Fruit fly (Drosophila melanogaster) whole organism, wandering third instar larva: ENCODE measurements around the gene CG14262.

Source experiments
- Abd-B ChIP-seq: fragments of >200 bp; optimal IDR thresholded peaks from 2 replicates; lab custom pipeline; 2017; ENCODE audit warnings: missing biosample characterization, missing genetic modification characterization
- CG32264 ChIP-seq: fragments of 200-800 bp; sonication (Bioruptor generic); optimal IDR thresholded peaks from 2 replicates; lab custom pipeline; 2016; ENCODE audit warnings: missing biosample characterization, missing genetic modification characterization
- CG9705 ChIP-seq: fragments of 200-800 bp; sonication (Bioruptor generic); optimal IDR thresholded peaks from 2 replicates; lab custom pipeline; 2018; ENCODE audit warnings: missing biosample characterization, mild to moderate bottlenecking, missing genetic modification characterization
- CrebA ChIP-seq: fragments of 200-800 bp; sonication (Bioruptor generic); optimal IDR thresholded peaks from 2 replicates; lab custom pipeline; 2016; ENCODE audit warnings: missing biosample characterization, mild to moderate bottlenecking, missing genetic modification characterization, borderline replicate concordance
- Dfd ChIP-seq: fragments of >200 bp; optimal IDR thresholded peaks from 2 replicates; lab custom pipeline; 2017; ENCODE audit warnings: missing biosample characterization, missing genetic modification characterization
- Dif ChIP-seq: fragments of 200-275, 200-300 bp; sonication (Bioruptor generic); optimal IDR thresholded peaks from 2 replicates; lab custom pipeline; 2018; ENCODE audit warnings: missing biosample characterization, missing genetic modification characterization; ENCODE audit not compliant: partially characterized antibody
- GATAd ChIP-seq: sonication (Bioruptor generic); optimal IDR thresholded peaks from 2 replicates; lab custom pipeline; 2016; ENCODE audit warnings: missing biosample characterization, missing genetic modification characterization
- HLH106 ChIP-seq: fragments of 200-800 bp; optimal IDR thresholded peaks from 3 replicates; lab custom pipeline; 2019; ENCODE audit warnings: missing biosample characterization, mild to moderate bottlenecking, missing genetic modification characterization, moderate library complexity
- Hnf4 ChIP-seq: fragments of 200-800 bp; sonication (Bioruptor generic); optimal IDR thresholded peaks from 2 replicates; lab custom pipeline; 2016; ENCODE audit warnings: missing biosample characterization, mild to moderate bottlenecking, missing genetic modification characterization
- Hr78 ChIP-seq: fragments of >200 bp; optimal IDR thresholded peaks from 2 replicates; lab custom pipeline; 2017; ENCODE audit warnings: missing biosample characterization, missing genetic modification characterization
- Hr83 ChIP-seq: fragments of 200-300 bp; sonication (Bioruptor generic); optimal IDR thresholded peaks from 2 replicates; lab custom pipeline; 2016; ENCODE audit warnings: missing biosample characterization, mild to moderate bottlenecking, missing genetic modification characterization, moderate library complexity; ENCODE audit not compliant: poor library complexity, severe bottlenecking
- Jra ChIP-seq: sonication (Bioruptor generic); optimal IDR thresholded peaks from 2 replicates; lab custom pipeline; 2016; ENCODE audit warnings: missing biosample characterization, missing genetic modification characterization
- Mio ChIP-seq: sonication (Bioruptor generic); optimal IDR thresholded peaks from 2 replicates; lab custom pipeline; 2016; ENCODE audit warnings: missing biosample characterization, missing genetic modification characterization
- Myc ChIP-seq: fragments of >200 bp; optimal IDR thresholded peaks from 2 replicates; lab custom pipeline; 2017
- N ChIP-seq: fragments of >200 bp; optimal IDR thresholded peaks from 2 replicates; lab custom pipeline; 2018; ENCODE audit warnings: missing biosample characterization, missing external identifiers, missing genetic modification characterization
- OdsH ChIP-seq: fragments of 200-800 bp; sonication (Bioruptor generic); optimal IDR thresholded peaks from 2 replicates; lab custom pipeline; 2016; ENCODE audit warnings: missing biosample characterization, mild to moderate bottlenecking, missing genetic modification characterization
- Rel ChIP-seq, 2 experiments: fragments of 200-800 bp; sonication (Bioruptor generic) in 1 of 2; optimal IDR thresholded peaks; 2 replicates in 1 of 2; 3 replicates in 1 of 2; lab custom pipeline; 2016 to 2019; ENCODE audit warnings: mild to moderate bottlenecking in 2 of 2, missing biosample characterization in 2 of 2, missing genetic modification characterization in 2 of 2, moderate library complexity in 1 of 2
- Sp1 ChIP-seq: fragments of 200-800 bp; sonication (Bioruptor generic); optimal IDR thresholded peaks from 3 replicates; lab custom pipeline; 2019; ENCODE audit warnings: missing biosample characterization, mild to moderate bottlenecking, missing genetic modification characterization, moderate library complexity
- Vsx2 ChIP-seq: fragments of 200-300, 225-300 bp; sonication (Bioruptor generic); optimal IDR thresholded peaks from 2 replicates; lab custom pipeline; 2018; ENCODE audit warnings: missing biosample characterization, missing genetic modification characterization; ENCODE audit not compliant: partially characterized antibody
- brk ChIP-seq: fragments of 200-800 bp; sonication (Bioruptor generic); optimal IDR thresholded peaks from 2 replicates; lab custom pipeline; 2016; ENCODE audit warnings: missing biosample characterization, mild to moderate bottlenecking, missing genetic modification characterization
- dl ChIP-seq, 2 experiments: fragments of 175-275, 200-275 bp in 1 of 2; fragments of 200-275 bp in 1 of 2; sonication (Bioruptor generic); optimal IDR thresholded peaks; lab custom pipeline; 2018; ENCODE audit warnings: mild to moderate bottlenecking in 2 of 2, missing biosample characterization in 2 of 2, missing genetic modification characterization in 2 of 2, moderate library complexity in 2 of 2; ENCODE audit not compliant: partially characterized antibody in 2 of 2, insufficient read depth in 1 of 2
- dmrt93B ChIP-seq: fragments of 200-800 bp; sonication (Bioruptor generic); optimal IDR thresholded peaks from 2 replicates; lab custom pipeline; 2018; ENCODE audit warnings: missing biosample characterization, mild to moderate bottlenecking, missing genetic modification characterization
- dsf ChIP-seq: sonication (Bioruptor generic); optimal IDR thresholded peaks from 2 replicates; lab custom pipeline; 2016; ENCODE audit warnings: missing biosample characterization, missing genetic modification characterization, borderline replicate concordance
- ey ChIP-seq: fragments of 200-800 bp; sonication (Bioruptor generic); optimal IDR thresholded peaks from 2 replicates; lab custom pipeline; 2016; ENCODE audit warnings: missing biosample characterization, missing genetic modification characterization
- foxo ChIP-seq, 2 experiments: fragments of 200-800 bp; sonication (Bioruptor generic); optimal IDR thresholded peaks; 2 replicates in 1 of 2; 3 replicates in 1 of 2; lab custom pipeline; 2016 to 2017; ENCODE audit warnings: missing biosample characterization in 2 of 2, missing genetic modification characterization in 2 of 2
- fru ChIP-seq: fragments of 200-800 bp; sonication (Bioruptor generic); optimal IDR thresholded peaks from 3 replicates; lab custom pipeline; 2016; ENCODE audit warnings: missing biosample characterization, mild to moderate bottlenecking, missing genetic modification characterization
- h ChIP-seq: fragments of 200-800 bp; sonication (Bioruptor generic); optimal IDR thresholded peaks from 3 replicates; lab custom pipeline; 2016; ENCODE audit warnings: missing biosample characterization, mild to moderate bottlenecking, missing genetic modification characterization
- jim ChIP-seq: fragments of 175-275, 200-325 bp; sonication (Bioruptor generic); optimal IDR thresholded peaks from 2 replicates; lab custom pipeline; 2016; ENCODE audit warnings: missing biosample characterization, mild to moderate bottlenecking, missing genetic modification characterization
- lola ChIP-seq: fragments of >200 bp; optimal IDR thresholded peaks from 2 replicates; lab custom pipeline; 2017; ENCODE audit warnings: missing biosample characterization, missing genetic modification characterization
- pan ChIP-seq: fragments of >200 bp; optimal IDR thresholded peaks from 2 replicates; lab custom pipeline; 2017
- psq ChIP-seq: fragments of 200-800 bp; sonication (Bioruptor generic); optimal IDR thresholded peaks from 3 replicates; lab custom pipeline; 2017; ENCODE audit warnings: missing biosample characterization, mild to moderate bottlenecking, missing genetic modification characterization, moderate library complexity
- rgr ChIP-seq: fragments of 200-800 bp; sonication (Bioruptor generic); optimal IDR thresholded peaks from 3 replicates; lab custom pipeline; 2016; ENCODE audit warnings: missing biosample characterization, mild to moderate bottlenecking, missing genetic modification characterization
- sage ChIP-seq: fragments of 200-800 bp; sonication (Bioruptor generic); optimal IDR thresholded peaks from 2 replicates; lab custom pipeline; 2016; ENCODE audit warnings: missing biosample characterization, mild to moderate bottlenecking, missing genetic modification characterization
- sv ChIP-seq: fragments of 200-800 bp; sonication (Bioruptor generic); optimal IDR thresholded peaks from 3 replicates; lab custom pipeline; 2016; ENCODE audit warnings: missing biosample characterization, missing genetic modification characterization
- tai ChIP-seq: sonication (Bioruptor generic); optimal IDR thresholded peaks from 2 replicates; lab custom pipeline; 2016; ENCODE audit warnings: missing biosample characterization, missing genetic modification characterization
- usp ChIP-seq: fragments of >200 bp; optimal IDR thresholded peaks from 2 replicates; lab custom pipeline; 2017; ENCODE audit warnings: missing biosample characterization, missing genetic modification characterization
- woc ChIP-seq: sonication (Bioruptor generic); optimal IDR thresholded peaks from 2 replicates; lab custom pipeline; 2016; ENCODE audit warnings: missing biosample characterization, mild to moderate bottlenecking, missing genetic modification characterization

CG14262 gene

dm6 chr3R:27265330-27265729, at the start of gene CG14262, which contains the start of gene CG14260:
Gene CG14262 (minus strand): TSS chr3R:27265430.
Gene CG14260 (plus strand): TSS chr3R:27265457.
- no peak for TF ChIP-seq sv (GFP tag; lab: Kevin White, UChicago)
- no peak for TF ChIP-seq Rel (GFP tag; optimal IDR thresholded peaks at IDR 0.05; lab: Kevin White, UChicago)
- no peak for TF ChIP-seq Rel (tag; optimal IDR thresholded peaks at IDR 0.05; lab: Kevin White, UChicago)

- TF ChIP-seq woc (GFP tag; lab: Kevin White, UChicago): no peak
- TF ChIP-seq Vsx2 (GFP tag; lab: Kevin White, UChicago): no peak
- TF ChIP-seq ey (GFP tag; lab: Kevin White, UChicago): no peak
- no peak for TF ChIP-seq dsf (GFP tag; lab: Kevin White, UChicago)
- TF ChIP-seq lola (GFP tag; lab: Kevin White, UChicago): no peak
- no peak for TF ChIP-seq fru (GFP tag; lab: Kevin White, UChicago)
- no peak for TF ChIP-seq Hnf4 (GFP tag; lab: Kevin White, UChicago)
- no peak for TF ChIP-seq Jra (GFP tag; lab: Kevin White, UChicago)
- TF ChIP-seq CG32264 (GFP tag; lab: Kevin White, UChicago): no peak
- TF ChIP-seq Mio (GFP tag; lab: Kevin White, UChicago): no peak
- TF ChIP-seq dl (GFP tag; optimal IDR thresholded peaks at IDR 0.05; lab: Kevin White, UChicago; ENCODE audit: insufficient read depth in 1 of 2, partially characterized antibody in 2 of 2): no peak
- TF ChIP-seq dmrt93B (GFP tag; lab: Kevin White, UChicago): no peak
- no peak for TF ChIP-seq h
- no peak for TF ChIP-seq Hr83 (GFP tag; lab: Kevin White, UChicago)
- TF ChIP-seq CrebA (GFP tag; lab: Kevin White, UChicago): no peak
These were observed 28.9 kb upstream of the CG14262 start for dm6 chr3R:27294113-27294512.

dm6 chr3R:27293065-27293464, 27.8 kb upstream of the CG14262 start:
- TF ChIP-seq usp: no peak
- TF ChIP-seq rgr: no peak
- TF ChIP-seq OdsH (GFP tag; lab: Kevin White, UChicago): no peak
- TF ChIP-seq brk (GFP tag; lab: Kevin White, UChicago): no peak
- no peak for TF ChIP-seq Myc (lab: Kevin White, UChicago)
- no peak for TF ChIP-seq foxo (GFP tag; optimal IDR thresholded peaks at IDR 0.05; lab: Kevin White, UChicago)
- no peak for TF ChIP-seq CG32264 (GFP tag; lab: Kevin White, UChicago)
- no peak for TF ChIP-seq GATAd (GFP tag; lab: Kevin White, UChicago)

dm6 chr3R:27292159-27292880, 27.1 kb upstream of the CG14262 start, which contains the start of gene CG3348:
Gene CG3348 (minus strand): TSS chr3R:27292209.
- TF ChIP-seq HLH106 (tag; lab: Kevin White, UChicago) (peak; percentile 24), brk (GFP tag; lab: Kevin White, UChicago) (no peak), sage (GFP tag; lab: Kevin White, UChicago) (no peak), GATAd (GFP tag; lab: Kevin White, UChicago) (no peak), sv (GFP tag; lab: Kevin White, UChicago) (peak; percentile 50), Jra (GFP tag; lab: Kevin White, UChicago) (peak; percentile 32), OdsH (GFP tag; lab: Kevin White, UChicago) (peak; percentile 64), N (GFP tag; lab: Kevin White, UChicago) (no peak), CrebA (GFP tag; lab: Kevin White, UChicago) (no peak), Hr83 (GFP tag; lab: Kevin White, UChicago) (peak; percentile 36), jim (GFP tag; lab: Kevin White, UChicago) (no peak), Hnf4 (GFP tag; lab: Kevin White, UChicago) (peak; percentile 69), h (peak; percentile 72), Sp1 (peak; percentile 65), Abd-B (GFP tag; lab: Kevin White, UChicago) (no peak), pan (lab: Kevin White, UChicago) (no peak), dl (GFP tag; optimal IDR thresholded peaks at IDR 0.05; lab: Kevin White, UChicago; ENCODE audit: insufficient read depth in 1 of 2, partially characterized antibody in 2 of 2) (no peak), CG32264 (GFP tag; lab: Kevin White, UChicago) (peak; percentile 50), dmrt93B (GFP tag; lab: Kevin White, UChicago) (peak; percentile 9), usp (no peak), woc (GFP tag; lab: Kevin White, UChicago) (peak; percentile 15), Mio (GFP tag; lab: Kevin White, UChicago) (no peak), dsf (GFP tag; lab: Kevin White, UChicago) (no peak), lola (GFP tag; lab: Kevin White, UChicago) (no peak), Dfd (GFP tag; lab: Kevin White, UChicago) (no peak), Vsx2 (GFP tag; lab: Kevin White, UChicago) (no peak), psq (GFP tag; lab: Kevin White, UChicago) (peak; percentile 49), rgr (peak; percentile 78), Myc (lab: Kevin White, UChicago) (no peak), tai (GFP tag; lab: Kevin White, UChicago) (no peak), fru (GFP tag; lab: Kevin White, UChicago) (peak; percentile 73), CG9705 (GFP tag; lab: Kevin White, UChicago) (no peak), Dif (no peak), foxo (GFP tag; optimal IDR thresholded peaks at IDR 0.05; lab: Kevin White, UChicago) (peak in 1 of 2 experiments; percentile 78), ey (GFP tag; lab: Kevin White, UChicago) (peak; percentile 71), Hr78 (GFP tag; lab: Kevin White, UChicago) (no peak), Rel (GFP tag; optimal IDR thresholded peaks at IDR 0.05; lab: Kevin White, UChicago) (no peak), Rel (tag; optimal IDR thresholded peaks at IDR 0.05; lab: Kevin White, UChicago) (peak; percentile 8)
